Fruit fly (Drosophila melanogaster): ENCODE measurements around the gene Srp14.
A peak's percentile ranks its signal among the peaks of the same experiment; 100 is the strongest.

The Srp14 gene

DNA sequence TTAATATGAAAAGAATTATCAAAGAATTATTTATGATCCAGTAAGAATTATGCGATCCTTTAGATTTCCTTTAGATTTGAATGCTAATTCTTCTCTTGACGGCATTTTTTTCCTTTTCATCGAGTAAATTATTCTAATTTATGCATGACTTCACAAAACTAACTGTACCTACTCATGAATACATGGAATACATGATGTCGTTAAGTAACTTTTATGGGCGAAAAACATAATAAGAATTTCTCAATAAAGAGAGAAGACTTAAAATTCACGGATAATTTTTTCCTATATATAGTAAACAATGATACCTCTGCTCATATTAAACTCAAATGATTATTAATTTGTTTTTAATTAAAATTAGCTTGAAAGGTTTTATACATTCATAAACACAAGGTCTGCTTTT lies 16.0 kb downstream of the Srp14 start:
- TF ChIP-seq CG8478 (optimal IDR thresholded peaks at IDR 0.05), result no peak
- no peak for TF ChIP-seq CTCF (optimal IDR thresholded peaks at IDR 0.05)

DNA sequence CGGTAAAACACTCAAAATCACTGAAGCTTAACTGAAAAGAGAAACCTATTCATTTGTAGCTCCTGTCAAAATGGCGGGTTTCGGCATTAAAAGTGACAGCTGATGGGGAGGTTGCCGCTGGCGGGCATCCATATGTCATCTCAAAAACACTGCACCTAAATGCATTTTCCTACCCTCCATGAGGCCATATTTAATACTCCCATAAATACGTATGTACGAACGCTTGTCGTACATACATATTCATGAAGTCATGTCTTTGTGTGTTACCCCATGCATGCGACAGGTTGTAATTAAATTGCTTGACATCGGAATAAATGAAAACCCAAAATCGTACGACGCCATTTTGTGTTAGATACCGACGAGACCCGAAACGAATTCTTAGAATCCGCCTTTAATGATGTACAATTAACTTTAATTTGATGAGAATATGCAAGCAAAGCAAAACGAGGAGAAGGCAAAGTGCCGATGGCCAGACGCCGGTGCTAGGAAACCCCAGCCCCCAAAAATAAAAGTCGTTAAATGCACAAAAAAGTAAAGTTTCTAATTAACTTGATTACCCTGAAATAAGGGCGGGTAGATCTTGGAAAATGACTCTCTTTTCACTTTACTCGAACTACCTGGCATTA lies 16.5 kb downstream of the Srp14 start:
- TF ChIP-seq CG8478 (optimal IDR thresholded peaks at IDR 0.05) (no peak), CTCF (optimal IDR thresholded peaks at IDR 0.05) (no peak)

DNA sequence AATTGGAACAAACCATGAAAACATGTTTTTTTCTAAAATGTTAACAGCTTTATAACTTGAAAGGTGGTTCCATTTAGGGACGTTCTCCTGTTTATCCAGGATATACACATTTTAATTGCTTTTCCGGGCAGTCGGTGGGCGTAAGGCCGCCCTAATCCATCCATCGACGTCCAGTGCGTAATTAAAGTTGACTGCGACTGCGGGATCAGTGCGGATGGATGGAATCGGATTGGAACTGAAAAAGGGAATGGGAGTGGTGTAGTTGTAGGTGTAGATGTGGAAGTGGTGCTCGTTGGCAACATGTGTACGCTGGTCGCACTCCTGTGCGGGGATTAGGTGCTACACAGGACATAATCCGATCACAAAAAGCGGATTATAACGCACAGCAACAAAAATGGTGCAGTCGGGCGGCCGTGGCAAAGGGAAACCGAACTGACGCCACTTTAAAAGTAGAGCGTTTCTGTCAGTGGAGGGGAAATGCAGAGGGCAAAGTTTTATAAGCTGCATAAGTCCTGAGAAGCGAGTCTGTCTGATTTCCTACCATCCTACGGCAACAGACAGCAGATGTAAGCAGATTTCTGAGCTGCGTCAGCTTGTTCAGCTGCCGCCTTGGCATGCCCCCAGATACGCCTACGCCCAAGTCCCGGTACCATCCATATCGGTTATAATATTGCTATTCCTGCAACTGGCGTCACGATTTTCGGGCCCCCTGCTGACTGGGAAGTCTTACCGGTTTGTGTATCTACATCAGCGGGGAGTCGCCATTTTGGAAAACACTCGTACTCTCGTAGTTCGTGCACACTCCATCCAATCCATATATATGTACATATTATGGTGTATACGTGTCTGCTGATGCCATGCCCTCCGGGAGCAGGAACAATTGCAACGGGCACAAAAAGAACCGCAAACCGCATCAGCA lies 17.8 kb downstream of the Srp14 start:
- TF ChIP-seq CG8478 (optimal IDR thresholded peaks at IDR 0.05), result no peak
- no peak for TF ChIP-seq CTCF (optimal IDR thresholded peaks at IDR 0.05)

DNA sequence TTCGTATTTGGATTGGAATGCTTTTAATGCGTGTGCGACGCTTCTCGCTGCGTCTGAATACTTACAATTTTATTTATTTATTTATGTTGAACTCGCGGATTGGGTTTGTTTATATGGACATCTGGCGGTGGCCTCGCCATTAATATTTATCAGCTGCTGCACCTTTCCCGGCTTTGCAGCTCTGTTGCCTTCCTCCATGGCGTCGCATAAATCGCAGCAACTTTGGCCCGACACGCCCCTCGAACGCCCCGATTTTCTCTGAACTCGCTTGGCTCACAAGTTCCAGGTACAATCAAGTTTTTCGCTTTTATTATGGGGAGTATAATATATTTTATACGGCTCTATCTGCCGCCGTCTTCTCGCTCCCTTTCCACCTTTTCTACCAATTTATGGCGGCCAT lies 20.2 kb downstream of the Srp14 start:
- no peak for TF ChIP-seq CG8478 (optimal IDR thresholded peaks at IDR 0.05)

DNA sequence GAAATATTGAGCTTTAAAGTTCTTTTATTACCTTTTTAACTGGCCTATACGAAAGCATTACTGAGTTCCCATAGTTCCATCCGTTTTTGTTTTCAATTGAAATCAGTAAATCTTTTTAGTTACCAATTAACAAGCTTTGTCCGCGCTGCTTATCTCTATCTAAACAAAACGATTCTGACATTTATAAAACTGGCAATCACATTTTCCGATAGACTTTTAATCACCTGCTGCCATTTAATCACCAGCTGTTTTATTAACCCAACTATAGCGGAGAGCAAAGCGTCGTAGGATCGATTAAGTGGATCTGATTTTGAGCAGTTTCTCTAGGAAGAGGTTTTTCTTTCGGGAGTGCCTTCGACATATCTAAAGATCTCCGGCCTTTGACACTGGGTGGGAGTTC lies 22.7 kb downstream of the Srp14 start:
- TF ChIP-seq CTCF (optimal IDR thresholded peaks at IDR 0.05), result no peak
- TF ChIP-seq CG8478 (optimal IDR thresholded peaks at IDR 0.05), result no peak

DNA sequence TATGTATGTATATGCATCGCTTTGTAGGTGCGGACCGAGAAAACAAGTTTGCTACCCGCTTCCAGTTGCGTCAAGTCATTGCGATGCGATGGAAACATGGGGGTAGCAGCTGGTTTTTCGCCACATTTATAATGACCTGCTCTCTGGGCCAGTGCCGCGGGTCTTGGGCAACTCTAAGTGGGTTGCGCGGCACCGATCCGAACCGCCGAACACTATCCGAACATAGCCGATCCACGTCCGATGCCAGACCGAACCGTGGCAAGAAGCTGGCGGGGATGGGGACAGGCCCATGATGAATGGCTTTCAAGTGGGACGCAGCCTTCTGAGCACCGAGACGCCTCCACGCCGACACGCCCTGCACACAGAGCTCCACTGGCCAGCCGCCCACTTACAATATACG lies 24.2 kb downstream of the Srp14 start:
- TF ChIP-seq CTCF (optimal IDR thresholded peaks at IDR 0.05) (no peak), CG8478 (optimal IDR thresholded peaks at IDR 0.05) (no peak)

DNA sequence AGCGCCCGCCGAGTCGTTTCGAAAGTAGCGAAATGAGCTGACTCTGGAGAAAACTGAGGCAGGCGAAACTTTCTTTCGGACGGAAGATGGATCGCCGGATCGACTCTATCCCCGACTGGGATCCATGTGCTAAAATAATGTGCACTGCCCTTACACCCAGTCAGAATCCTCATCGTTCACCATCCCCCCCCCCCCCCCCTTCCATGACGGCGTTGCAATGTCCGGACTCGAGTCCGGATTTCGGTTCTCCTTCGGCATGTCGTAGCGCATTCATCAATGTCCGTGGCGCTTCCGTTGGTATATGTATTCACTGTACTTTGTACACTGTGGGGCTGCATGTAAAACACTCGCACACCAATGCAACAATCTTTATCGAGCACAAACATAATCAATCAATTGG lies 25.2 kb downstream of the Srp14 start:
- TF ChIP-seq CTCF (optimal IDR thresholded peaks at IDR 0.05) (no peak), CG8478 (optimal IDR thresholded peaks at IDR 0.05) (no peak)

DNA sequence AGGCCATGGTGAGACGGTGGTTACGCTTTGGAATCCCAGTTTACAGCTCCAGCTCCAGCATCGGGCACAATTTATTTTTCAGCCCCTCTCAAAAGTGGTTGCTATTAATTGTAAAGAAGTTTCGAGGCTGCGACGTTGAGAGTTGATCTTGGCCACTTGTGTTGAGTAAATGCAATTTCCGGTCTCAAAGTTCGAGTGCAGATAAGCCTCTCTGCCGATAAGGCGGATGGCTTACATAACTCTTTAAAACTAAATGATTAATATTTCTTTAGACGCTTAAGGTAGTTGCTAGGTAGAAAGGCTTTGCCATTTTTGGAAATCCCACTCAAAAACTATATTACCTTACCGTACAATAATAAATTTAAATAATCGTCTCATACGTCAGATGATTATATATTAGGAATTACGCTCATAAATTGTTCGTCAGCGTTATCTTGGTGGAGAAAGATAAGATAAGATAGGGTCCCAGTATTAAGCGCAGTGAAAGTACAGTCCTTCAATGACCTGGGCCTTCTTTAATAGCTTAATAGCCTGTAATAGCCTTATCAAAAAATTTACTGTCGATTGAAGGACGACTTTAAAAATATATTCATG lies 25.7 kb downstream of the Srp14 start:
- TF ChIP-seq CG8478 (optimal IDR thresholded peaks at IDR 0.05) (no peak), CTCF (optimal IDR thresholded peaks at IDR 0.05) (no peak)

DNA sequence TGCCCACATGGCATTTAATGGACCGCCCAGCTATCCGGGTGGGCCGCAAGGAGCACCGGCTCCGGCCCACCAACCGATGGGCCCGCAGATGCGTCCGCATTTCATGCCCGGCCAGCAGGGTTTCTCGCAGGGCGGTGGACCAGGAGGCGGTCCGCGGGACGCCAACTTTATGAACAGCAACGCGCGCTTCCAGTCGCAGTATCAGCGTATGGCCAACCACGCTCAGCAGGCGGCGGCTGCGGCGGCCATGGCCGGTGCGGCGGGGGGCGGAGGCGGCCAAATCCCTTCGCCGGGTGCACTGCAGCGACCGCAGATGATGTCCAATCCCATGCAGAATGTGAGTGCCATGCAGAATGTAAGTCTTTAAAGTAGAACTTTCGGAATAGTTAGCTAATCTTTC lies 28.3 kb downstream of the Srp14 start:
- TF ChIP-seq CTCF (optimal IDR thresholded peaks at IDR 0.05) (no peak), CG8478 (optimal IDR thresholded peaks at IDR 0.05) (no peak)

DNA sequence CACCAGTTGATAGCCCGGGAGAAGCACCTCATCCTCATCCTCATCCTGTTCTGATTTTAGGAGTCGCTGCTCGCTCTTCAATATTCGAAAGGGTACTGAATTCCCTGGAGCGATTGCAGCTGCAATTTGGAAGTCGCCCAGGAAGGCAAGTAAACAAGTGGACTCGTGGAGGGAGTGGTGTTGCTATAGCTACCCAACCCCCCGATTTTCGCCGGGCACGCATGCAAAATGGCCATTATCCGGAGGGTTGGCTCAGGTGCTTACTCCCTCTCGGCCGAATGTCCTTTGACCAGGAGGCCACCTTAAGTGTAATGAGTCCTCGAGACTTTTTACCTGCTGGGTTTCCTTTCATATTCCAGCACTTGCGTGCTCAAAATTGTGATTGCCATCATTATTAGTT lies 36.9 kb downstream of the Srp14 start, which contains the start of gene CG15923:
Gene CG15923, minus strand, starts transcription at position 101 of the 400 bp plus-strand sequence.
- TF ChIP-seq CG8478 (optimal IDR thresholded peaks at IDR 0.05), result no peak
- TF ChIP-seq CTCF (optimal IDR thresholded peaks at IDR 0.05), result no peak

DNA sequence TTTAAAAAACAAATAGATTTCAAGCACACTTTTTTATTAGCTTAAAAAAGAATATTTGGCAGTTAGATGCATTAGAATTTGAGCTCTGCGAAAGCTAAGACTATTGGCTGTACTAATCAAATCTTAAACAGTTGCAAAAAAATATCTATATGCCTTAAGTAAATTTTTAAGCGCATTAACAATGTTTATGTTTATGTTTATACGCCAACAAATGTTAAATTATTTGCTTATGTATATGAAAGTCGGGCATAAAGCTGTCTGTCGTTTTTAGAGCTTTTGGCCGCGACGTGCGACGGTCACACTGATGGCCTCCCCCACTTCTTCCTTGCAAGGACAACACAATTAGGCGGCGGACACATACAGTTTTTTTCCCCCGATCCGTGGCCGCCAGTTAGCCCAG lies 37.7 kb downstream of the Srp14 start, which contains the start of gene CG5466:
Gene CG5466, plus strand, starts transcription at position 301 of the 400 bp plus-strand sequence.
- TF ChIP-seq CTCF (optimal IDR thresholded peaks at IDR 0.05) (no peak), CG8478 (optimal IDR thresholded peaks at IDR 0.05) (no peak)

DNA sequence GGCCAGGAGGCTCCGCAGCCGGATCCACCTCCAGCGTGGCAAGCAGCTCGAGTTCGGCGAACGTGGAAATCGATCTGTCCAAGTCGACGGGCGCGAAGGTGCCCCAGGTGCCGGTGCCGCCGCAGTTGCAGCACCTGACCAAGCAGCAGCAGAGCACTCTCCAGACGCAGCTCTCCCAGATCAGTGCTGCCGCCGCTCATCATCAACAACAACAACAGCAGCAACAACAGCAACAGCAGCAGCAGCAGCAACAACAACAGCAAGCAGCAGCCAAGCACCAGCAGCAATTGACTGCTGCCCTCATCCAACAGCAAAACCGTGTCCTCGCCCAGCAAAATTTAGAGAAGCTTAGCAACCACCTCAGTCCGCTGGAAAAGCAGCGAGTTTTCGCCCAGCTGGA lies 39.0 kb downstream of the Srp14 start:
- TF ChIP-seq CG8478 (optimal IDR thresholded peaks at IDR 0.05) (no peak), CTCF (optimal IDR thresholded peaks at IDR 0.05) (no peak)

DNA sequence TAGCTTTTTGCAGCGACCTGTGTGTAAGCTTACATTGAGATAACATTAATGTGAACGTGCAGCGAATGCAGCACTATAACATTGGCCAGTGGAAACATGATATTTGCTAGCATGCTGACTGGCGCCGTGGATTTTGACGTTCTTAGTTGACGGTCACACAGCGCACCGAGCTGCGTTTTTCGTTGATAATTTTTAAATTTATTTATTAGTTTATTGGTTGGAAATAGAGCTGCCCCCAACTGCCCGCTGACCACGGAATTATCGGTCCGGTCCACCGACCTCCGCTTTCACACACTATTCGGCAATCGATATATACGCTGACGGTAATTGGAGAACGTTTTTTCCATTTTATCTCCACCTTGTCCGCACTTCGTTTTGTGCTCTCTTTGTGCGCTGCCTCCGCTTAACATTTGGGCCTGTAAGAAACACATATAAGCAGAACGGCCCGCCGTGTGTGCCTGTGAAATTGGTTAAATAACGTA lies 41.9 kb downstream of the Srp14 start, which contains the start of gene H:
Gene H, plus strand, starts transcription at position 134 of the 482 bp plus-strand sequence.
- TF ChIP-seq CTCF (optimal IDR thresholded peaks at IDR 0.05) (peak in 1 of 2 experiments; percentile 39), CG8478 (optimal IDR thresholded peaks at IDR 0.05) (no peak)

DNA sequence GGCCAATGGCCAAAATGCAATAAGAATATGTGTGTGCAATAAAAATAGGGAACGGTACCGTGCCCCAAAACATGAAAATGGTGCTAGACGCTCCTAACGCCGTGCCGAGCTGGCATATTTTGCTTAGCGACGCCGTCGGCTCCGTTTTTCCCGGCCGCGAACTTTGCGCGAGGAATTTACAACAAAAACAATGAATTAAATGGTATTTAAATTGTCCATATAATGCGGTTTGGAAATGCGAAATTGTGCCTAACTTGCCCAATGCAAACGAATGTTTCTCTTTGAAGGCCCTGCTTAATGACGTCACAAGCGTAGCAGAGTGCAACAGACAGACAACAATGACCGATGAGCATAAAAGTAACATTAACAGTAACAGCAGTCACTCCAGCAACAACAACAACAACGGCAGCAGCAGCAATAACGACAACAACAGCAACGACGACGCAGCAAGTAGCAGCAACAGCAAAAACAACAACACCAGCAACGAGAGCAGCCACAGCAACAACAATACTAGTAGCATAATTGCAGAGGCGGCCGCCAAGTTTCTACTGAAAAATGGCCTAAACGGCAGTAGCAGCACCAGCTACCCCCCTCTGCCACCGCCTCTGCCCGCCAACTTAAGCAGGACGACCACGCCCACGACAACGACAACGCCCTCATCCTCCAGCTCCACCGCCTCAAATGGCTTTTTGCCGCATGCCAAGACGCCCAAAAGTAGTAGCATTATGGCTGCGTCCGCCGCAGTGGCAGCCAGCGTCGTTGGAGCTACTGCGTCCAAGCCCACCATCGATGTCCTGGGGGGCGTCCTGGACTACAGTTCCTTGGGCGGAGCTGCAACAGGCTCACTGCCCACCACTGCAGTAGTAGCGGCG lies 42.6 kb downstream of the Srp14 start:
- TF ChIP-seq CTCF (optimal IDR thresholded peaks at IDR 0.05), result peak in 1 of 2 experiments; percentile 26
- no peak for TF ChIP-seq CG8478 (optimal IDR thresholded peaks at IDR 0.05)

Measured in S2 (cell line).